Fruit fly (Drosophila melanogaster) whole organism, prepupa: Measurements from ENCODE around the gene IP3K2.

Source experiments
- Blimp-1 ChIP-seq: fragments of 200-800 bp; sonication (Bioruptor generic); optimal IDR thresholded peaks from 3 replicates; lab custom pipeline; 2017; ENCODE audit warnings: missing biosample characterization, missing genetic modification characterization, mild to moderate bottlenecking, moderate library complexity, missing genetic modification reagents
- CG10631 ChIP-seq: fragments of 200-800 bp; sonication (Bioruptor generic); optimal IDR thresholded peaks from 2 replicates; lab custom pipeline; 2016; ENCODE audit warnings: missing biosample characterization, missing genetic modification characterization
- CG10669 ChIP-seq: fragments of 200-800 bp; sonication (Bioruptor generic); optimal IDR thresholded peaks from 3 replicates; lab custom pipeline; 2018; ENCODE audit warnings: missing biosample characterization, mild to moderate bottlenecking, missing genetic modification characterization, moderate library complexity
- CG15336 ChIP-seq: fragments of 200-800 bp; sonication (Bioruptor generic); IDR thresholded peaks from 2 replicates; pipeline ENCODE4 v1.3.6; 2022; ENCODE audit warnings: missing biosample characterization, missing genetic modification characterization
- CG1621 ChIP-seq: fragments of 200-800 bp; sonication (Bioruptor generic); optimal IDR thresholded peaks from 3 replicates; lab custom pipeline; 2018; ENCODE audit warnings: missing biosample characterization, mild to moderate bottlenecking, missing genetic modification characterization
- CG16779 ChIP-seq: fragments of 200-800 bp; sonication (Bioruptor generic); optimal IDR thresholded peaks from 3 replicates; lab custom pipeline; 2017; ENCODE audit warnings: missing biosample characterization, mild to moderate bottlenecking, missing genetic modification characterization
- CG32006 ChIP-seq: fragments of 200-800 bp; sonication (Bioruptor generic); optimal IDR thresholded peaks from 3 replicates; lab custom pipeline; 2017; ENCODE audit warnings: missing biosample characterization, mild to moderate bottlenecking, missing genetic modification characterization
- CG34406 ChIP-seq: fragments of 200-800 bp; sonication (Bioruptor generic); optimal IDR thresholded peaks from 3 replicates; lab custom pipeline; 2016; ENCODE audit warnings: missing biosample characterization, missing genetic modification characterization
- CG3919 ChIP-seq: fragments of 200-800 bp; sonication (Bioruptor generic); optimal IDR thresholded peaks from 3 replicates; lab custom pipeline; 2016; ENCODE audit warnings: missing biosample characterization, missing genetic modification characterization
- CG4318 ChIP-seq: fragments of 200-800 bp; sonication (Bioruptor generic); optimal IDR thresholded peaks from 3 replicates; lab custom pipeline; 2017; ENCODE audit warnings: missing biosample characterization, mild to moderate bottlenecking, missing genetic modification characterization
- CG6163 ChIP-seq: fragments of 200-800 bp; sonication (Bioruptor generic); IDR thresholded peaks from 3 replicates; pipeline ENCODE4 v1.3.6; 2022; ENCODE audit warnings: missing biosample characterization, missing genetic modification characterization
- CG6276 ChIP-seq: fragments of 200-800 bp; sonication (Bioruptor generic); optimal IDR thresholded peaks from 2 replicates; lab custom pipeline; 2017; ENCODE audit warnings: missing biosample characterization, mild to moderate bottlenecking, missing genetic modification characterization
- CG6792 ChIP-seq: fragments of 200-800 bp; sonication (Bioruptor generic); optimal IDR thresholded peaks from 3 replicates; lab custom pipeline; 2016; ENCODE audit warnings: missing biosample characterization, missing genetic modification characterization
- CG6854 ChIP-seq: fragments of 200-800 bp; sonication (Bioruptor generic); optimal IDR thresholded peaks from 2 replicates; lab custom pipeline; 2017; ENCODE audit warnings: missing biosample characterization, mild to moderate bottlenecking, missing genetic modification characterization
- CG7368 ChIP-seq: fragments of 200-800 bp; sonication (Bioruptor generic); optimal IDR thresholded peaks from 3 replicates; lab custom pipeline; 2016; ENCODE audit warnings: missing biosample characterization, missing genetic modification characterization
- CG8632 ChIP-seq: fragments of 200-800 bp; sonication (Bioruptor generic); optimal IDR thresholded peaks from 3 replicates; lab custom pipeline; 2016; ENCODE audit warnings: missing biosample characterization, missing genetic modification characterization
- CG9139 ChIP-seq: fragments of 200-800 bp; sonication (Bioruptor generic); optimal IDR thresholded peaks from 3 replicates; lab custom pipeline; 2017; ENCODE audit warnings: missing biosample characterization, mild to moderate bottlenecking, missing genetic modification characterization
- Eip78C ChIP-seq: fragments of 200-800 bp; sonication (Bioruptor generic); peaks from one replicate; lab custom pipeline; 2016; ENCODE audit warnings: missing biosample characterization, missing genetic modification characterization
- Eip93F ChIP-seq: fragments of 200-800 bp; sonication (Bioruptor generic); optimal IDR thresholded peaks from 2 replicates; lab custom pipeline; 2016; ENCODE audit warnings: missing biosample characterization, mild to moderate bottlenecking, missing genetic modification characterization
- Ets21C ChIP-seq: fragments of 200-800 bp; sonication (Bioruptor generic); optimal IDR thresholded peaks from 3 replicates; lab custom pipeline; 2016; ENCODE audit warnings: missing biosample characterization, missing genetic modification characterization
- Gug ChIP-seq: fragments of 200-800 bp; sonication (Bioruptor generic); IDR thresholded peaks from 2 replicates; pipeline ENCODE4 v1.3.6; 2022; ENCODE audit warnings: missing biosample characterization, missing genetic modification characterization
- Hr39 ChIP-seq: fragments of 200-800 bp; sonication (Bioruptor generic); optimal IDR thresholded peaks from 2 replicates; lab custom pipeline; 2016; ENCODE audit warnings: missing biosample characterization, missing genetic modification characterization
- Hr4 ChIP-seq: fragments of 200-800 bp; sonication (Bioruptor generic); optimal IDR thresholded peaks from 3 replicates; lab custom pipeline; 2016; ENCODE audit warnings: missing biosample characterization, missing genetic modification characterization
- Lpt ChIP-seq: fragments of 200-800 bp; sonication (Bioruptor generic); optimal IDR thresholded peaks from 3 replicates; lab custom pipeline; 2016; ENCODE audit warnings: missing biosample characterization, missing genetic modification characterization
- Met ChIP-seq: fragments of 200-800 bp; sonication (Bioruptor generic); optimal IDR thresholded peaks from 3 replicates; lab custom pipeline; 2016; ENCODE audit warnings: missing biosample characterization, missing genetic modification characterization
- Sox102F ChIP-seq: fragments of 200-800 bp; sonication (Bioruptor generic); optimal IDR thresholded peaks from 2 replicates; lab custom pipeline; 2016; ENCODE audit warnings: missing biosample characterization, mild to moderate bottlenecking, missing genetic modification characterization
- Sox14 ChIP-seq: fragments of 200-800 bp; sonication (Bioruptor generic); optimal IDR thresholded peaks from 3 replicates; lab custom pipeline; 2016; ENCODE audit warnings: missing biosample characterization, missing genetic modification characterization
- Sox15 ChIP-seq: fragments of 200-800 bp; sonication (Bioruptor generic); optimal IDR thresholded peaks from 3 replicates; lab custom pipeline; 2016; ENCODE audit warnings: missing biosample characterization, missing genetic modification characterization
- achi ChIP-seq: fragments of 200-800 bp; sonication (Bioruptor generic); optimal IDR thresholded peaks from 3 replicates; lab custom pipeline; 2016; ENCODE audit warnings: missing biosample characterization, missing genetic modification characterization
- acj6 ChIP-seq: fragments of 200-800 bp; sonication (Bioruptor generic); optimal IDR thresholded peaks from 3 replicates; lab custom pipeline; 2016; ENCODE audit warnings: missing biosample characterization, missing genetic modification characterization
- dsx ChIP-seq: fragments of 200-800 bp; optimal IDR thresholded peaks from 3 replicates; lab custom pipeline; 2019; ENCODE audit warnings: missing biosample characterization, mild to moderate bottlenecking, missing genetic modification characterization, moderate library complexity; ENCODE audit not compliant: poor library complexity, severe bottlenecking
- eg ChIP-seq: fragments of 200-800 bp; sonication (Bioruptor generic); IDR thresholded peaks from 3 replicates; pipeline ENCODE4 v1.3.6; 2022; ENCODE audit warnings: missing biosample characterization, missing genetic modification characterization
- esn ChIP-seq: fragments of 200-800 bp; sonication (Bioruptor generic); optimal IDR thresholded peaks from 2 replicates; lab custom pipeline; 2016; ENCODE audit warnings: missing biosample characterization, mild to moderate bottlenecking, missing genetic modification characterization, moderate library complexity
- fd59A ChIP-seq: fragments of 200-800 bp; sonication (Bioruptor generic); optimal IDR thresholded peaks from 2 replicates; lab custom pipeline; 2017; ENCODE audit warnings: missing biosample characterization, mild to moderate bottlenecking, missing genetic modification characterization, missing genetic modification reagents
- fkh ChIP-seq: fragments of 200-800 bp; sonication (Bioruptor generic); optimal IDR thresholded peaks from 3 replicates; lab custom pipeline; 2017; ENCODE audit warnings: missing biosample characterization, mild to moderate bottlenecking, missing genetic modification characterization, moderate library complexity
- lz ChIP-seq: fragments of 200-800 bp; sonication (Bioruptor generic); optimal IDR thresholded peaks from 3 replicates; lab custom pipeline; 2016; ENCODE audit warnings: missing biosample characterization, missing genetic modification characterization
- salr ChIP-seq, 2 experiments: fragments of 200-800 bp; sonication (Bioruptor generic); optimal IDR thresholded peaks; 3 replicates each; lab custom pipeline; 2016 to 2018; ENCODE audit warnings: missing biosample characterization in 2 of 2, missing genetic modification characterization in 2 of 2, mild to moderate bottlenecking in 1 of 2
- spab ChIP-seq: fragments of 200-800 bp; sonication (Bioruptor generic); optimal IDR thresholded peaks from 2 replicates; lab custom pipeline; 2017; ENCODE audit warnings: missing biosample characterization, mild to moderate bottlenecking, missing genetic modification characterization, missing genetic modification reagents
- ss ChIP-seq, 2 experiments: fragments of 200-800 bp; sonication (Bioruptor generic); optimal IDR thresholded peaks; 2 replicates in 1 of 2; 3 replicates in 1 of 2; lab custom pipeline; 2017 to 2018; ENCODE audit warnings: mild to moderate bottlenecking in 2 of 2, missing biosample characterization in 2 of 2, missing genetic modification characterization in 2 of 2, moderate library complexity in 1 of 2
- svp ChIP-seq: fragments of 200-800 bp; sonication (Bioruptor generic); peaks from one replicate; lab custom pipeline; 2016; ENCODE audit warnings: missing biosample characterization, missing genetic modification characterization
- vri ChIP-seq: fragments of 200-800 bp; sonication (Bioruptor generic); optimal IDR thresholded peaks from 3 replicates; lab custom pipeline; 2016; ENCODE audit warnings: missing biosample characterization, mild to moderate bottlenecking, missing genetic modification characterization

The IP3K2 gene

dm6 chrX:13345327-13345726 is 41.9 kb downstream of the IP3K2 start (continued):
- TF ChIP-seq dsx (GFP tag; lab: Kevin White, UChicago) (peak; percentile 55), CG6276 (peak; percentile 41), CG15336 (GFP tag; lab: Robert Waterston, UW) (peak; percentile 36; the same call in 1 of the 2 replicates), Ets21C (no peak)
- TF ChIP-seq, all 60 proteins: peak for 21

dm6 chrX:13346998-13347397 is 43.6 kb downstream of the IP3K2 start:
- TF ChIP-seq CG1621 (tag; lab: Kevin White, UChicago) (no peak), CG16779 (tag; lab: Kevin White, UChicago) (no peak), CG32006 (GFP tag; lab: Kevin White, UChicago) (no peak), CG8632 (GFP tag; lab: Kevin White, UChicago) (no peak), CG6854 (GFP tag; lab: Kevin White, UChicago) (no peak), Gug (GFP tag; lab: Robert Waterston, UW) (no peak)

- TF ChIP-seq Hr39 (GFP tag; lab: Kevin White, UChicago) (no peak), lz (GFP tag; lab: Kevin White, UChicago) (no peak), Eip78C (GFP tag; lab: Kevin White, UChicago) (peak; percentile 37)
These were observed 54.9 kb downstream of the IP3K2 start for dm6 chrX:13358240-13358799.

dm6 chrX:13358948-13359347 is 55.5 kb downstream of the IP3K2 start, which contains the start of gene Syt12:
TSS of gene Syt12 (plus strand) at chrX:13359248.
- TF ChIP-seq Eip78C (GFP tag; lab: Kevin White, UChicago) (peak; percentile 45), CG34406 (no peak)

- TF ChIP-seq Sox102F (GFP tag; lab: Kevin White, UChicago) (no peak), Sox14 (no peak), CG3919 (peak; percentile 31), fd59A (peak; percentile 20), CG15336 (GFP tag; lab: Robert Waterston, UW) (peak; percentile 66), achi (GFP tag; lab: Kevin White, UChicago) (peak; percentile 31), acj6 (GFP tag; lab: Kevin White, UChicago) (peak; percentile 27), salr (GFP tag; optimal IDR thresholded peaks at IDR 0.05; lab: Kevin White, UChicago) (no peak), CG10669 (peak; percentile 49), eg (0 out of 3 replicates have a peak, but pooled peaks have one; percentile 54), CG16779 (tag; lab: Kevin White, UChicago) (no peak), CG6276 (no peak), Lpt (GFP tag; lab: Kevin White, UChicago) (peak; percentile 14), CG9139 (no peak), CG6854 (GFP tag; lab: Kevin White, UChicago) (no peak), Hr39 (GFP tag; lab: Kevin White, UChicago) (no peak), CG8632 (GFP tag; lab: Kevin White, UChicago) (no peak), ss (GFP tag; optimal IDR thresholded peaks at IDR 0.05; lab: Kevin White, UChicago) (peak; percentile 41 to 46), CG34406 (peak; percentile 21), esn (GFP tag; lab: Kevin White, UChicago) (no peak), Hr4 (no peak), CG10631 (peak; percentile 63), CG6163 (GFP tag; lab: Robert Waterston, UW) (peak; percentile 61), CG7368 (GFP tag; lab: Kevin White, UChicago) (no peak), Gug (GFP tag; lab: Robert Waterston, UW) (peak; percentile 41; the same call in 1 of the 2 replicates), CG4318 (no peak), lz (GFP tag; lab: Kevin White, UChicago) (no peak), Met (no peak), Eip93F (GFP tag; lab: Kevin White, UChicago) (no peak), CG32006 (GFP tag; lab: Kevin White, UChicago) (peak; percentile 21), CG1621 (tag; lab: Kevin White, UChicago) (peak; percentile 24), fkh (no peak), svp (GFP tag; lab: Kevin White, UChicago) (no peak), spab (GFP tag; lab: Kevin White, UChicago) (peak; percentile 36), Blimp-1 (GFP tag; lab: Kevin White, UChicago) (no peak), CG6792 (GFP tag; lab: Kevin White, UChicago) (no peak), Sox15 (GFP tag; lab: Kevin White, UChicago) (no peak), vri (GFP tag; lab: Kevin White, UChicago) (no peak)
These were observed 64.7 kb downstream of the IP3K2 start, which contains the start of gene dmrt11E for dm6 chrX:13368149-13368548. TSS of gene dmrt11E (plus strand) at chrX:13368191.
